Fruit fly (Drosophila melanogaster) whole organism: Measurements from ENCODE around the gene Mcm7.

Experiments used
- CG8478 ChIP-seq: fragments of >200 bp; optimal IDR thresholded peaks from 2 replicates; lab custom pipeline; 2018; ENCODE audit warnings: inconsistent platforms
- Dll ChIP-seq: fragments of >200 bp; optimal IDR thresholded peaks from 2 replicates; lab custom pipeline; 2017
- EcR ChIP-seq, 2 experiments: fragments of >200 bp; optimal IDR thresholded peaks; 2 replicates each; lab custom pipeline; 2017; ENCODE audit warnings: missing biosample characterization in 2 of 2, missing genetic modification characterization in 2 of 2, missing genetic modification reagents in 2 of 2
- pan ChIP-seq: fragments of >200 bp; optimal IDR thresholded peaks from 2 replicates; lab custom pipeline; 2017
- psq ChIP-seq: fragments of >200 bp; optimal IDR thresholded peaks from 2 replicates; lab custom pipeline; 2017
- usp ChIP-seq: fragments of >200 bp; optimal IDR thresholded peaks from 2 replicates; lab custom pipeline; 2017; ENCODE audit warnings: missing biosample characterization, missing genetic modification characterization, mixed read lengths

Mcm7 gene

DNA sequence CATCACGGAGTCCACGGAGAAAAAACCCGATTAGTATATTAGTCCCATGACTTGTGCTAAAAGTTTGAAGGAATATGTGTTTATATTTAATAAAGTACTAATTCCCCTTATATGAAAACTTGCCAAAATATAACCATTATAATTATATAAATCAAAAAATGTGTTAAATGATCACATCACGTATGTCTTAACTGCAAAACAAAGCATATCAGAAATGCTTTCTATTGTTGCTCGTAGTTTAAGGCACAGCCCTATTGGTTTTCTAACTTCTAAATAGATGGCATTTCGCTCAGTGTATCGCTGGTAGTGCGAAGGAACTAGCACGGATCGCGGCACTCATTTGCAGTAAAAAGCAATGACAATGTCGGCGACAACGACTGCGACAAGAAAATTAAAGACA lies 31.5 kb upstream of the Mcm7 start:
- TF ChIP-seq CG8478 (lab: Kevin White, UChicago) (no peak), usp (GFP tag; lab: Kevin White, UChicago) (no peak), Dll (no peak), EcR (GFP tag; optimal IDR thresholded peaks at IDR 0.05; lab: Kevin White, UChicago) (no peak), pan (lab: Kevin White, UChicago) (no peak), psq (no peak)

DNA sequence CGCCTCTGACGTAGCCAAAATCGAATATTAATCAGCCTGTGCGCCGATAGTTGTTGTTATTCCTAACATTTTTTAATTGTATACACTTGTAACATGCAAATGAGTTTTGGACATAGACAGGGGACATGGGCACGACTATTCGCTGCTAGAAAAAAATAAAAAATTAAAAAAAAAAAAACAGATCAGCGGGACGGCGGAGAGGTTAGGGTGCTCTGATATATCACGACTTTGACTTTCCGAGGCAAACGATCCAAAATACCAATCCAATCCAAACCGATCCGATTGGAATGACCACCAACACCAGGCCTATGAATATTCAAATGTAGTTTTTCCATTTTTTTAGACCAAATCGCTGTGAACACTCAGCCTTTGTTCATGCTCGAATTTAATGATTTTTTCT lies 30.6 kb upstream of the Mcm7 start:
- TF ChIP-seq EcR (GFP tag; optimal IDR thresholded peaks at IDR 0.05; lab: Kevin White, UChicago) (no peak), Dll (no peak), psq (no peak), pan (lab: Kevin White, UChicago) (no peak), usp (GFP tag; lab: Kevin White, UChicago) (no peak), CG8478 (lab: Kevin White, UChicago) (no peak)

DNA sequence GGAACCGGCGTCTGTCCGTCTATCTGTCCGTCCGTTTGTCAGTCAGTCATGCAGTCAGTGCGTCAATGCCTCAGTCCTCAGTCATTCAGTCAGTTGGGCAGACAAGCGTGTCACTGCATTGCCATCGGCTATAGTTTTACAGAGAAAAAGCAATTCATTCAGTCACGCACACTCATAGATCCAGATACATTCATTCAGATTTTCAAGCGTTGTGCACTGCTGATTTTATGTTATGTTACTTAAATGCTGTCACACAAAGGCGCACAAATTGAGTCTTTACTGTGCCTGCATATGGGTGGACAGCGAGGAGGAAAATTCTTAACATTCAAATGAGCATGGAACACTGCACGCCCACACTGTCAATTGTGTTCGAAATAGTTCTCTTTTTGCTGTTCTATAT lies 26.2 kb upstream of the Mcm7 start:
- no peak for TF ChIP-seq psq
- no peak for TF ChIP-seq CG8478 (lab: Kevin White, UChicago)
- no peak for TF ChIP-seq Dll
- no peak for TF ChIP-seq EcR (GFP tag; optimal IDR thresholded peaks at IDR 0.05; lab: Kevin White, UChicago)
- no peak for TF ChIP-seq pan (lab: Kevin White, UChicago)
- no peak for TF ChIP-seq usp (GFP tag; lab: Kevin White, UChicago)

DNA sequence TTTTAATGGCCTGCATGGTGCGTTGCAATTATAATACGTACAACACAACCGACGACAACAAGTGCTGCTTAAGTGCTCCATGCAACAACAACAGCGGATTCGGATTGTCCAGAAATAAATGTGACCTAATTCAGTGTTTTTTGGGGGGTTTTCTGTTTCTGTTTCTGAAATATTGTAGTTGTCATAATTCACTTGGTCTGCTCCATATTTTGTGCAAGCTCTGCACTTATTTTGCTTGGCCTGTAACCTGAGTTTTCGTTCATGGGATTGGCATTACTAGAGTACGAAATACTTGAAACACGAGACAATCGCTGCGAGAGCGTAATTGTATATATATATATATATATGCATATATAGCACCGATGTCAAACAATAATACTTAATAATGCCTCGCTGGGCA lies 22.1 kb upstream of the Mcm7 start:
- TF ChIP-seq CG8478 (lab: Kevin White, UChicago): no peak
- no peak for TF ChIP-seq psq
- TF ChIP-seq EcR (GFP tag; optimal IDR thresholded peaks at IDR 0.05; lab: Kevin White, UChicago): no peak
- no peak for TF ChIP-seq pan (lab: Kevin White, UChicago)

DNA sequence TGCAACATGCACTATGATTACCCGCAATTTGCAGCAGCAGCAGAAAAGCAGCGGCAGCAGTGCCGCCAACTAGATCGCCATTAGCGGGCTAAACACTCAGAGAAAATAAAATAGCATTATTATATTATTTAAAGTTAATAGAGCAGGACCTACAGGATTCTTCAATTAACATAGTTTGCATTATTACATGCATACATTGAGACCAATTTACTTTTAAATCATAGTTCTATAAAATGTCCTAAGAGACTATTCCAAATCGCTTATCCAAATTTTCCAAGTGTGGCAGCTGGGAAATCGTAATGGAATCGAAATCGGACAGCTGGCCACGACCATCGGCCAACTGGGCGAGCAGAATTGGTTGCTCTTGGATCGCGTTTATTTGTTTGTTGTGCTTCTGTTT lies 20.8 kb upstream of the Mcm7 start:
- TF ChIP-seq Dll (no peak), usp (GFP tag; lab: Kevin White, UChicago) (no peak), EcR (GFP tag; optimal IDR thresholded peaks at IDR 0.05; lab: Kevin White, UChicago) (no peak), pan (lab: Kevin White, UChicago) (no peak), psq (no peak), CG8478 (lab: Kevin White, UChicago) (no peak)

DNA sequence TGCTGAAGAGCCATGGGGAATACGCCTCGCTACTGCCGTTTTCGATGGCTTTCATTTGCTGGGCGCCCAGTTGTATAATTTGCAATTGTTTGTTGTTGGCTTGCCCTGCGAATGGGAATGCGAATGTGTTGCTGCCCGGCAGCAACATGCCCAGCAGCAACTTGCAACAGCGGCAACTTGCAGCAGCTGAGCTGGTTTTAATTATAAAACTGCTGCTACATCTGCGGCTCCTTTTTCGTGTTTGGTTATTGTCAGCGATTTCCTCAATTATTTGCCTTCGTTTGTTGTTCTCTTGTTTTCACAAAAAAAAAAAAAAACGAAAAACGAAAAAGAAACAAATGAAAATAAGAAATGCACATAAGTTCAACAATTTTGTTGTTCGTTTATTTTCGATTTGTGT lies 20.4 kb upstream of the Mcm7 start:
- TF ChIP-seq pan (lab: Kevin White, UChicago): no peak

DNA sequence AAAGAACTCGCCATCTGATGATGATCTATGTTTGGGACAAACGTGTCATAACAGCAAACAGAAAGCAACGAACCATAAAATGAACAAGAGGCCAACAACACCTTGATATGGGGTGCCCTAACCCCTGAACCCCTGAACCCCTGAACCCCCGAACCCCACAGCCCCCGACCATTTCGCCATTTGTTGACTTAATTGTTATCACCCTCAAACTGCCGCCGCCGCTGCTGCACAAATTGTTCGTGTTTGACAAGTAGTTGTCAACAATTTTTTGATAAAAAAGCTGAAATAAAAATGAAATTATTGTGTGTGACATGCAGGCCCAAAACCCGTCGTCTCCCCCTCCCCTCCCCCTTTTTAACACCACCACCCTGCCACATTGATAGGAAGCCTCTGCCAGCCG lies 18.3 kb upstream of the Mcm7 start:
- TF ChIP-seq EcR (GFP tag; optimal IDR thresholded peaks at IDR 0.05; lab: Kevin White, UChicago) (no peak), CG8478 (lab: Kevin White, UChicago) (no peak), psq (no peak), Dll (no peak), usp (GFP tag; lab: Kevin White, UChicago) (no peak), pan (lab: Kevin White, UChicago) (no peak)

DNA sequence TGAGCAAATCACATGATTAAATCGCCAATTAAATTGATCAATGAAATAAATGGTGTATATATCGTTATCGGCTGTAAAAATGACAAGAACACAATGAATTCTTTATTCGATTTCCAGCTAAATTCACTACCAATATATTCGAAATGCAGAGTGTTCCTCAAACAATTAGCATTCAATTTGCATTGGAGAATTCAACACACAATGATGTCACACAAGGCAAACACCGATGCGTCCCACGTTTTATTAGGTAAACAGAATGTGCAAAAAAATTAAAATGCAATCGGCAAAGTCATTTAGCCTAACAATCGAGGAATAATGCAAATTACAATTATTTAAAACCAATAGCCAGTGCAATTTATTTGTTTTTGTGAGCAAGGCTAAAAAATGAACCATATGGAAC lies 13.0 kb upstream of the Mcm7 start:
- TF ChIP-seq EcR (GFP tag; optimal IDR thresholded peaks at IDR 0.05; lab: Kevin White, UChicago) (no peak), usp (GFP tag; lab: Kevin White, UChicago) (no peak), pan (lab: Kevin White, UChicago) (no peak), psq (no peak), CG8478 (lab: Kevin White, UChicago) (no peak), Dll (no peak)

DNA sequence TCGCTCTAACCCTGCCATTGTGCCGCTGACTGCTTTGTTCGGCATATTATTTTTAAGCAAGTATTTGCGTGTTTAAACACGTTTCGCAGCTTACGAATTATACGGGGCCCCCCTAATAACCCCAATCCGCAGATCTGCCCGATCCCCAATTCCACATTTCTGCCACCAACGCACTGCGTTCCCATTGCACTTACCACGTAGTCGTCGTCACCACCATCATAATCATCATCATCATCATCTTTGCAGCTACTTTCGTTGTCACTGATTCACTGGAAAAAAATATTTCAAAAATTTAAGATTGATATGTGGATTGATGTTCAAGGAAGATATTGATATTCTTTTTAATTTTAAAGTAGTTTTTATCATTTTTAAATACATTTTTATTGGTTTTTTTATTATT lies 11.9 kb upstream of the Mcm7 start:
- TF ChIP-seq Dll (no peak), pan (lab: Kevin White, UChicago) (no peak), EcR (GFP tag; optimal IDR thresholded peaks at IDR 0.05; lab: Kevin White, UChicago) (no peak), psq (no peak), CG8478 (lab: Kevin White, UChicago) (no peak), usp (GFP tag; lab: Kevin White, UChicago) (no peak)

DNA sequence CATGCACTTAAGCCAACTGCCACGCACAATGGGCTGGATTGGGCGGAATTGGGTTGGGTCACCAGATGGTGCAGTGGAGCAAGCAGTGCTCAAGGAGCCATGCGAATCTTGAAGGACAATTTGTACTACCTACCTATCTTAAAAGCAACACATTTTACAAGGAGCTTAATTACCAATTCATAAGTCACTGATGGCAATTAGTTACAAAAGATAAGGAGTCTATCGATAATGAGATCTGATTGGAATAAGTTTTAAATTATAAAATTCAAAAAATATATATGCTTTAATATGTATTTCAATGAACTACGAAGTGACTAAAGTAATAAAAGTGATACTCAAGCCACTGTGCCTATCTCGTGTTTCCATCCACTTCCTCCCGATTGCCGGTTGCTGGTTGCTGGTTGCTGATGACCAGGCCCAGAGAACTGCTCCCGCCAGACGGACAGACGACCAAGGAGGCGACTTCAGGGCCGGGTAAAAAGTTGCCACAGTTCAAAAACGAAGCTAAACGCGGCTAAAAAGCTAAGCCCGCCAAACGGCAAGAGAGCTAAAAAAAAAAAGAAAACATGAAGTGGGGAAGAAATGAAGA lies 9.5 kb upstream of the Mcm7 start:
- TF ChIP-seq psq (no peak), Dll (no peak), pan (lab: Kevin White, UChicago) (no peak), CG8478 (lab: Kevin White, UChicago) (no peak), EcR (GFP tag; optimal IDR thresholded peaks at IDR 0.05; lab: Kevin White, UChicago) (no peak), usp (GFP tag; lab: Kevin White, UChicago) (no peak)

DNA sequence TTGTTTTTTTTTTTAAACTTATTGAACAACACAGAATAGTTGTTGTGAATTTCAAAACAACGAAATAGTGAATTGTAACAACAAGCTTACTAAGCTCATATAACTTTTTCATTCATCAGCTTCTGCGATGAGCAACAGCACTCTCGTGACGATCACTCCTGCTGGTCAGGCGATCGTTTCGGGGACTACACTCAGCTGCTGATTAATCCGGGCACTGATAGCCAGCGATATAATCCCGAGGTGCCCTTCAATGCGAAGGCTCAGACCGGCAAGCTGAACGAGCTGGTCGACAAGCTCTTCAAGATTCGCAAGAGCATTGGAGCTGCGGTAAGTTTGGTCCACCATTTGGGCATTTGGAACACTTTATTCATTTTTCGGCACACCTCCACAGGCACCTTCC lies 2.9 kb upstream of the Mcm7 start, which contains the start of gene CG43169:
TSS of gene CG43169 (minus strand) at position 101 of the 400 bp plus-strand sequence.
- TF ChIP-seq psq: no peak
- TF ChIP-seq EcR (GFP tag; optimal IDR thresholded peaks at IDR 0.05; lab: Kevin White, UChicago): no peak
- no peak for TF ChIP-seq pan (lab: Kevin White, UChicago)

DNA sequence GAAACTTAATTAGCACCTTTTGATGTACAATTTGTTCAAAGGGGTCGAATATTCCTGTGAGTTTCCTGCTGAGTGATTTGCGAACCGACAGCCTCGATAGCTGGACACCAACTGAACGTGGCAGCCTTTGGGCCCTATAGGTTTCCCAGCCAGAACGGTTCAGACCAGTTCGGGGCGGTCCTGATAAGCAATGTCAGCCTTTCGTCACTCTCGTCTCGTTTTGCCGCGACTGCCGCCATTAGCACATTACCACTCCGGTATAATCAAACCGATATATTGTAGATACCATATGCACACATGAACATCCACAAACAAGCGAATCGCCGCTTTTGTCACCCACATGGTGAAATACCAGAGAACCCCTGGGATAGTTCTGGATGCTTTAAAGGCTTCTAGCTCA lies 13.7 kb downstream of the Mcm7 start, which contains the start of gene TrpA1:
TSS of gene TrpA1 (minus strand) at position 101 of the 400 bp plus-strand sequence.
- TF ChIP-seq pan (lab: Kevin White, UChicago): no peak
- no peak for TF ChIP-seq psq
- no peak for TF ChIP-seq Dll
- TF ChIP-seq usp (GFP tag; lab: Kevin White, UChicago): no peak

DNA sequence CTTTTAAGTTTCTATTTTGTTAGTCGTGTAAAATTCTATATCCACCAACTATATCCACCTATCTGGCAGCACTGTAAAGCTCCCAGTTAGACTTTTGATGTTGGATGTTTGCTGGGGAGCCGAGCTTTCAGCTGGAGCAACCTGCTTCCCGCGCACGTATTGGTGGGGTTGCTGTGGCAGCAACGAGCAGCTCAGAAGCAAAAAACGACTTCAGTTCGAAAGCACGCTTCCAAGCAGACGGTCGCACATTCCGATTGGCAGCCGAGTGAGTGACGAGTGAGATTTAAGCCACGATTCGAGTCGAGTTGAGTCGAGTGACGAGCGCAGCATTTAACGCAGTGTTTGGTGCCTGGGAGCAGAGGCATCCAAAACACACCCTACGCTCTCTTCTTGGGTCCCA lies 20.9 kb downstream of the Mcm7 start, which contains the start of the genes Tsp66E and mfr:
TSS of gene Tsp66E (plus strand) at position 168 of the 400 bp plus-strand sequence.
TSS of gene mfr (minus strand) at position 340 of the 400 bp plus-strand sequence.
- TF ChIP-seq CG8478 (lab: Kevin White, UChicago): no peak
- TF ChIP-seq EcR (GFP tag; optimal IDR thresholded peaks at IDR 0.05; lab: Kevin White, UChicago): no peak
- TF ChIP-seq psq: no peak
- TF ChIP-seq Dll: no peak
- TF ChIP-seq pan (lab: Kevin White, UChicago): no peak
- no peak for TF ChIP-seq usp (GFP tag; lab: Kevin White, UChicago)
